Worm (Caenorhabditis elegans): ENCODE results near the gene F25D1.5.

The F25D1.5 gene

DNA sequence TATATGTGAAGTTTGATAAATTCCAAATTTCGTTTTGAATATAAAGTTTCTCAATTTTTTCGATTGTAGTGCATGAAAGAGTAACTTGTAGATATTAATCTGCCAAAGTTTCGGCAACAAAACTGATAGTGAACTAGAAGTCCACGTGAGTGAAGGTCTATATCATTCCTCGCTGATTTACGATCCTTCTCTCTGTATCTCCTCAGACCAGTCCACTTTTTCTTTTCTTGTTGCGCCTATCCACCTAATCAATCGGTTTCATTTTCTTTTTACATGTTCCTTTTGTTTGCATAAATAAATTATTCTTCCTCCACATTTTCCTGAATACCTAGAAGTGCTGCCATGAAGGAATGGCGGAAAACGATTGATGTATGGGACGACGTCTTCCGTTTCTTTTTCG lies 17.6 kb upstream of the F25D1.5 start:
- TF ChIP-seq die-1 (tag; optimal IDR thresholded peaks at IDR 0.05) (no peak), snpc-1.3 (tag; optimal IDR thresholded peaks at IDR 0.05; ENCODE audit: insufficient read depth) (no peak), ceh-27 (GFP tag; optimal IDR thresholded peaks at IDR 0.05) (no peak), rcor-1 (GFP tag; IDR thresholded peaks at IDR 0.05) (no peak), nhr-80 (tag; optimal IDR thresholded peaks at IDR 0.05) (no peak), tbp1 (GFP tag; optimal IDR thresholded peaks at IDR 0.05) (no peak), him-1 (tag; optimal IDR thresholded peaks at IDR 0.05) (no peak), ceh-79 (tag; optimal IDR thresholded peaks at IDR 0.05) (no peak), tbx-9 (tag; optimal IDR thresholded peaks at IDR 0.05; ENCODE audit: borderline replicate concordance) (no peak), F49E8.2 (tag; optimal IDR thresholded peaks at IDR 0.05; ENCODE audit: insufficient read depth) (no peak), dpl-1 (GFP tag; optimal IDR thresholded peaks at IDR 0.05) (no peak), hmg-20 (GFP tag; IDR thresholded peaks at IDR 0.05) (no peak), attf-3 (GFP tag; conservative IDR thresholded peaks at IDR 0.05) (no peak), tlf-1 (GFP tag; optimal IDR thresholded peaks at IDR 0.05) (no peak), madf-6 (GFP tag; IDR thresholded peaks at IDR 0.05) (no peak), bed-1 (GFP tag; IDR thresholded peaks at IDR 0.05) (no peak)

DNA sequence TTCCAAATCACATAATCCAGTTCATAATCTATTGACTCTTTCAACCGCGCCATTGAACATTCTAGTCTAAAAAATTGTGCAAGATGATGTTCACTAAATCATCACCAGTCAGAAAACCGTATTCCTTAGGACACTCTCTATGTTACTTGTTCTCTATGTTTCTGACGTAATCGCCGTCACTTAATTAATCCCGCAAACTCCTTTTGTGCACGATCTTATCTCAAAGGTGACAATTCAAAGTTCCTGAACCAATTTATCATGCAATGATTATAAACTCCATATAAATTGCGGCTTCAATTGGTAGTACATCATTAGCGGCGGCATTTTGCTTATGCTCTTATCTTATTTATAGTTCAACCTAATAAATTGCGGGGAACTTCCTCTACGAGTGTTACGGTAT lies 16.2 kb upstream of the F25D1.5 start:
- peak; percentile 60 for TF ChIP-seq nhr-80 (tag; optimal IDR thresholded peaks at IDR 0.05)
- TF ChIP-seq sdz-38 (tag; optimal IDR thresholded peaks at IDR 0.05): no peak
- TF ChIP-seq atf-7 (tag; optimal IDR thresholded peaks at IDR 0.05): peak; percentile 63

DNA sequence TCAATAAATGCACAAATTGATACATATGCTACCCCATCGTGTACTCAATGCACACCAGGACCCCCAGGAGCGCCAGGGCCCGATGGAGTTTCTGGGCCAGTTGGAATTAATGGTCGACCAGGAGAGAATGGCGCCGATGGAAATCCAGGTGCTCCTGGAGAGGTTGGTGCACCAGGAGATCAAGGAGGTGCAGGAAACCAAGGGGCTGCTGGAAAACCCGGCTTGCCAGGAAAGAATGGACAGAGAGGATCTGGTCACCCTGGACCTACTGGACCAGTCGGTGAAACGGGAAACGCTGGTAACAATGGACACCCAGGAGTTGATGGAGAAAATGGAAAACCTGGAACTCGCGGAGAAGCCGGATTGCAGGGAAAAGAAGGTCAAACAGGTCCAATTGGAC lies 15.0 kb upstream of the F25D1.5 start:
- TF ChIP-seq K11D2.4 (GFP tag; IDR thresholded peaks at IDR 0.05): no peak
- no peak for TF ChIP-seq Y95B8A.8 (GFP tag; IDR thresholded peaks at IDR 0.05)
- no peak for TF ChIP-seq mcd-1 (GFP tag; IDR thresholded peaks at IDR 0.05)
- TF ChIP-seq ccch-3 (GFP tag; optimal IDR thresholded peaks at IDR 0.05): no peak
- TF ChIP-seq ztf-22 (GFP tag; optimal IDR thresholded peaks at IDR 0.05): peak; percentile 30
- TF ChIP-seq F49E8.2 (tag; optimal IDR thresholded peaks at IDR 0.05; ENCODE audit: insufficient read depth): no peak
- TF ChIP-seq nhr-80 (tag; optimal IDR thresholded peaks at IDR 0.05): no peak
- no peak for TF ChIP-seq akir-1 (GFP tag; optimal IDR thresholded peaks at IDR 0.05)
- no peak for TF ChIP-seq ceh-91 (GFP tag; IDR thresholded peaks at IDR 0.05)
- TF ChIP-seq atf-7 (tag; optimal IDR thresholded peaks at IDR 0.05): no peak
- TF ChIP-seq egrh-3 (GFP tag; IDR thresholded peaks at IDR 0.05): peak; percentile 52; the same call in 1 of the 2 replicates
- no peak for TF ChIP-seq attf-3 (GFP tag; conservative IDR thresholded peaks at IDR 0.05)

DNA sequence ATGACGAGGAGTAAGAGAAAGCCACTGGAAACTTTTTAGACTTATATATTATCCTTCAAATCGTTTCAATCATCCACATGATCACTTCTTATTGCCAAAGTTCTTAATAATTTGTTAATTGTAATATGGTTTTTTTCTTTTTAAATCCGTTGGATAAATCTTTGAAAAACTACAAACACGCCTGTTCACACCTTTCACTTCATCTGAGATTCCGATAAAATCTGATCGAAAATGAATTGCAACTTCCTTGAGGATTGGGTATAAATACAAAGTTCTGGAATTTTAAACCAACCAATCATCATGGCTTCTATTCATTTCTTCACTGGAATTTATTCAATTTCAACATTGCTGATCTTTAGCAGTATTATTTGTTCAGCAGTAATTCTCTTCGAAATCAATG lies 14.0 kb upstream of the F25D1.5 start, which contains the start of gene col-152:
col-152 (plus strand) TSS at position 301 of the 400 bp plus-strand sequence.
- TF ChIP-seq F10E7.11 (tag; optimal IDR thresholded peaks at IDR 0.05) (no peak), gei-17 (GFP tag; optimal IDR thresholded peaks at IDR 0.05) (no peak), ceh-100 (GFP tag; IDR thresholded peaks at IDR 0.05) (no peak), C06A6.2 (GFP tag; conservative IDR thresholded peaks at IDR 0.05) (no peak), nhr-27 (tag; optimal IDR thresholded peaks at IDR 0.05) (no peak)

DNA sequence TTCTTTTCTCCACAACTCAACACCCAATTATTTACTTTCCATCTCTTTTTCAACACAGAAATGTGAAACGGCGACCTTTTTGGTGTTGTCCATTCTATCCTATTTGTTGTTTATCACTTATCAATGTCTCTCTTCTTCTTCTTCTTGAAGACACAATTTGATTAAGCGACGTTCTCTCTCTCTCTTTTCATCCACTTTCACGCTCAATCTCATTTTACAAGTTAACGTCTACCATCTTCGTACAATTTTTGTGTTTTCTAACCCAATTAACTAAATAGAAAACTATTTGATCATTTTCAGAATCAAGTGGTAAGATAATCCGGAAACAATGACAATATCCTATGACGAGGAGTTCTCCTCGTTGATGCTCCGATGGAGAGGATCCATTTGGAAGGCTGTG lies 11.1 kb upstream of the F25D1.5 start, which contains the start of gene best-14:
best-14 (plus strand) TSS at position 301 of the 400 bp plus-strand sequence.
- TF ChIP-seq snpc-3.4 (tag; optimal IDR thresholded peaks at IDR 0.05) (no peak), ztf-6 (GFP tag; IDR thresholded peaks at IDR 0.05) (no peak), atf-7 (tag; optimal IDR thresholded peaks at IDR 0.05) (no peak), dpff-1 (tag; optimal IDR thresholded peaks at IDR 0.05) (no peak), F57A8.1 (GFP tag; optimal IDR thresholded peaks at IDR 0.05) (no peak), F55B11.4 (tag; optimal IDR thresholded peaks at IDR 0.05; ENCODE audit: borderline replicate concordance, insufficient read depth) (no peak), ztf-26 (tag; optimal IDR thresholded peaks at IDR 0.05) (no peak), mes-4 (tag; optimal IDR thresholded peaks at IDR 0.05) (no peak), dpl-1 (GFP tag; optimal IDR thresholded peaks at IDR 0.05) (no peak)
